Fruit fly (Drosophila melanogaster): ENCODE data around the gene wor.

Gene wor

DNA sequence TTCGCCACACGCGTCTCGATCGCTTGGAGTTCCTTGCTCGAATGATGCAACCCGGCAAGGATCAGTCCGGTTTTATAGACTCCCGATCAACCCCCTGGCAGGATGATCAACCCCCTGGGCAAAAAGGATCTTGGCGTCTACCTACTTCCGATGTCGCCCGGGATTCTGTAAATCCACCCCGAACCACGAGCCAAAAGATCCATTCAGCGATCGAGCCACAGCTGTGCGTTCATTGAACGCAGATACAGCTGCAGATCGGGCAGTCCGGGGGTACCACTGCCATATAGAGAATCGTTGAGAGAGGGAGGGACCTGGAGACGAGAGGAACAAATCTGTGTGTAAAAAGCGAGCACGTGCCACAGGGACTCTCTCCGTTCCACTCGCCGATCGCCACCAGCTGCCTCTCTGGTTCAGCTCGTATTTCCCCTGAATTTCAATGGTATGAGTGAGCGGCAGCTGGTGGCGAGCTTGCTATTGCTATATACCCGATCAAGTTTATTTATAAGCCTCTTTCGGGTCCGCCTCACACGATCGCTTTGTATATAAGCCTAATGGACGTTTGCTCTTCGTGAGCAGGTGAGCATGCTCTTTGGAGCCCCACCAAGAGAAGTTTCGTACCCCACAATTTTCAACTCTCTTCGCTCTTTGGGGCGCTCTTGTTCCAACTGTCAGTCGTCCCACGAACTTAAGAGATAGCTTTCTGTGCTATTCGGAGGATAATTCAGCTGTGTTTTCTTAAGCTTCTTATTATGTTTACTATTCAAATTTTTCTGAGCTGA, at the start of gene wor:
Gene wor (minus strand): TSS at position 51 of the 779 bp plus-strand sequence.
- TF ChIP-seq psq (optimal IDR thresholded peaks at IDR 0.05) (no peak), EcR (GFP tag; optimal IDR thresholded peaks at IDR 0.05) (peak in 1 of 2 experiments; percentile 51)

DNA sequence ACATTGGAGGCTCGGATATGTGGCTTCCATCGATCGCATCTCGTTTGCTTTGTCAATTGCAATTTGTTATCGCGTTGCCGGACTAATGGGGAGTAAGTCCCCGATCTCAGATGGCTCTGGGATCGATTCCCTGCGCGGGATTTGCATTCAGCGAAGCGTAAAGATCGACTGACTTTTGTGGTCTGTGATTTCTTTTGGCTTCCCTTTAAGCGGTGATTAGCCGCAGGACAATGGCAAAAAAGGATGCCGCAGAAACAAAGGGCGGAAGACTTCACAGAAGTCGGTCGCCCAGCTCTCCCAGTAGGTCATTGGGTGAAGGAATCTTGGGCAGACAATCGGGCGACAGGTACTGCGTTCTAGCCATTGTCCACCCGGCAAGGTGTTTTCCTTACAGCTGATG, 49.5 kb upstream of the wor start:
- TF ChIP-seq EcR (GFP tag; optimal IDR thresholded peaks at IDR 0.05) (no peak), pan (optimal IDR thresholded peaks at IDR 0.05) (no peak), CG8478 (optimal IDR thresholded peaks at IDR 0.05) (no peak), Dll (optimal IDR thresholded peaks at IDR 0.05) (no peak), psq (optimal IDR thresholded peaks at IDR 0.05) (no peak), usp (GFP tag; optimal IDR thresholded peaks at IDR 0.05) (no peak)

DNA sequence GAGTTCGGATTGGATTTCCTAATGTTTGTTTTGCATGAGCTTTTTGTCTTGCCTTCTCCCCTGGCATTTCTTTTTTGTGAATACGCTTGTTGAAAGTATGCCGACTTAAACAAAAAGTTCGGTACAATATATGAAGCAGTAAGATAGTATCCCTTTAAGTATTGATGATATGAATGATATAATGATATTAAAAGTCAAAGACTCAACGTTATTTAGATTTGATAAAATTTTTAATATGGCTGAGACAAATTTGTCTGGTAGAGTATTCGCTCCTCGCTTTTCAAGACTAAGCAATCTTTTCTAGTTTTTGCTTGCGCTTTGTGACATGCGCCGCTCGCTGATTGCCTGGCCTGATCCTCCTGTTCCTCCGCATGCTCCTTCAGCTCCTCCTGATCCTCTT, 49.0 kb upstream of the wor start:
- TF ChIP-seq pan (optimal IDR thresholded peaks at IDR 0.05) (no peak), CG8478 (optimal IDR thresholded peaks at IDR 0.05) (no peak), EcR (GFP tag; optimal IDR thresholded peaks at IDR 0.05) (no peak), psq (optimal IDR thresholded peaks at IDR 0.05) (no peak), Dll (optimal IDR thresholded peaks at IDR 0.05) (no peak), usp (GFP tag; optimal IDR thresholded peaks at IDR 0.05) (no peak)

DNA sequence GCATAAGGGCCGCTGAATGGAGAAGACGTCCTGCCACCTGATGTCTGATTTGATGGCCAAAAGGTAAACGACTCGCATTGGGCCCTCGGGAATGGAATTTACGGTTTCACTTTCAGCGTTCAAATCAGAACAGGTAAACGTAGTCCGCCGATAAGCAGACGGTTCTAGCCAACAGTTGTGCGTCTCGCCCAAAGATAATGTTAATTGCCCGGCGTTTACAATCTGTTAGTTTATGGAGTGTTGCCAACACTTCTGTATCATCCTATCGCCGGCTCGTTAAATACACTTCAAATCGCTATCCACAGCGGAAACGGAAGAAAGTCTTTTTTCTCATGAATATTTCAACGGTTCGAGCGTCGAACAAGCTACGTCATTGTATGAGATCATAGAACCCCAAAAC, 46.2 kb upstream of the wor start:
- no peak for TF ChIP-seq CG8478 (optimal IDR thresholded peaks at IDR 0.05)
- no peak for TF ChIP-seq psq (optimal IDR thresholded peaks at IDR 0.05)
- TF ChIP-seq usp (GFP tag; optimal IDR thresholded peaks at IDR 0.05): no peak
- TF ChIP-seq EcR (GFP tag; optimal IDR thresholded peaks at IDR 0.05): no peak
- TF ChIP-seq pan (optimal IDR thresholded peaks at IDR 0.05): no peak
- no peak for TF ChIP-seq Dll (optimal IDR thresholded peaks at IDR 0.05)

DNA sequence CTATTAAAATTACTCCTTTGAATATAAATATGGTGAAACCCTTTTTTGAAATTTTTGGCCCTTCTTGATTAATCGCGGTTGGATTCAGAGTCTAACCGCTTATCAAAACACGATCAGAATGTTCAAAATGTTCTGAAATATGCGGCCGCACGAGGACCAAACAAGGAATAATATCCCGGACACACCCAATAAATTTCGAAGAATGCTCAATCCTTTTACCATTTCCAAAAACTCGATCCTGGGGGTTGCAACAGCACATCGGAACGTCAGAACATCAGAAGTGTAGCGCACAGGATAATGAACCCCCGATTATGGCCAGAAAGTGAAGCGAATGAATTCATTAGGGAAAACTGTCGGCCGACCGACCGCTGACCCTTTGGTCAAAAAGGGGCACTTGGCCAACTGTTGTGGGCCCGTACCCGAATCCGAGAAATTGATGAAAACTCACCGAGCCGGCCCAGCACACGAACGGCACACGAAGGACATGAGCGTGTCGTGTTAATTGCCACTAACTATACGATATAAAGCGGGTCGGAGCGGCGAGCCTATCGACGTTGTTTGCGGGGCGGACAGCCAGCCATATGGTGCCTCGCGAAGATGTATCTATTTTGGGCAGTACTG, 45.2 kb upstream of the wor start:
- TF ChIP-seq Dll (optimal IDR thresholded peaks at IDR 0.05) (no peak), EcR (GFP tag; optimal IDR thresholded peaks at IDR 0.05) (no peak), psq (optimal IDR thresholded peaks at IDR 0.05) (no peak), usp (GFP tag; optimal IDR thresholded peaks at IDR 0.05) (no peak), CG8478 (optimal IDR thresholded peaks at IDR 0.05) (no peak), pan (optimal IDR thresholded peaks at IDR 0.05) (no peak)

DNA sequence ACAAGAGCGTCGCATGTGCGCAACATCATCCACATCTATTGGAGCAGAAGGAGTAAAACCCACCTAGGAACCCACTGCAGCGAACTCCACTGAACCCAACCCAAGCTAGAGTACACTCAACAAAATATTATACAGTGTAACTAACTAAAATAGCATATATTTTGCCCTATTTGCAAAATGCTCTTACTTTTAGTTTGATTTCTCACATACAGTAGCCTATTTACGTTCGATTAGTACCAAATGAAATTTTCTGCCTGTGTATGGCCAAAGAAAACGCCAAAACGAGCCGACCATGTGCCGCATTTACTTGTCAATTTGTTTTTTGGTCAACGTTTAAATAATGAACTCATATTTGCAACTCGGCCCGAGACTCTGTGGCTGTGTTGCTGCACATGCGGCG, 43.4 kb upstream of the wor start:
- no peak for TF ChIP-seq Dll (optimal IDR thresholded peaks at IDR 0.05)
- no peak for TF ChIP-seq CG8478 (optimal IDR thresholded peaks at IDR 0.05)
- TF ChIP-seq psq (optimal IDR thresholded peaks at IDR 0.05): no peak
- no peak for TF ChIP-seq usp (GFP tag; optimal IDR thresholded peaks at IDR 0.05)
- TF ChIP-seq pan (optimal IDR thresholded peaks at IDR 0.05): no peak
- TF ChIP-seq EcR (GFP tag; optimal IDR thresholded peaks at IDR 0.05): no peak

DNA sequence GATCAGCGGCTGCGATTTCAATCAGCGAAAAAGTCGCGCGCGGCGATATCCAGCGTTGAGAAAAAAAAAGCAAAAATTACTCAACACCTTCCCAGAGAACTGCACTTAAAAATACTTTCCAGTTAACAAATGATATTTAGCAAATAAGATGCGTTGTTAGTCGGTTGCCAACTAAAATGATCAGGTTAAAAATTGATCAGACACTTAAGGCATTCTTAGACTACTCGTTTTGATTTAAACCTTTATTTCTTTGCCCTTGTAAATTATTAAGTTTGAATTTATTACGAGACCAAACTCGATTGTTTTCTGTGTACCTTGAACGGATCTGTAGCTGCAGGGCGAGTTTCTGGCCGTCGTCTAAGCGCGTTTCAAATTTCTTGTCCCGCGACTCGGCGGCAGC, 40.6 kb upstream of the wor start:
- TF ChIP-seq pan (optimal IDR thresholded peaks at IDR 0.05): no peak
- no peak for TF ChIP-seq CG8478 (optimal IDR thresholded peaks at IDR 0.05)
- TF ChIP-seq usp (GFP tag; optimal IDR thresholded peaks at IDR 0.05): no peak
- no peak for TF ChIP-seq psq (optimal IDR thresholded peaks at IDR 0.05)
- no peak for TF ChIP-seq Dll (optimal IDR thresholded peaks at IDR 0.05)
- TF ChIP-seq EcR (GFP tag; optimal IDR thresholded peaks at IDR 0.05): no peak

DNA sequence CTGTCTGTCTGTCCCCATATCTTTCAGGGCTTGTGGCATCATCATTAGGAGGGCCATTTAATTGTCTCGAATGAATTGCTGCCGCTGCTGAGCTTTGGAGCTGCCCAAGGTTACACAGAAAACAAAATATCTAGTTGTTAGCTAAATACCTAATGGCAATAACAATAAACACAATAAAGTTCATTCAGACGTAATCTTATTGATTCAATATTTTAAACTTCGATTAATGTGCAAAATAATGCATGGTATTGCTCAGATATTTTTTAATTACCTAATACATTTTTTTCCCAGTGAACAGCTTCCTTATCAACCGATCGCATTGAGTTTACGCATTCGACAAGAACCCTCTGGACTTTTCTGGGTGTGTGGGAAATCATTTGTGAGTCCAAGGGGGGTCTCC, 39.7 kb upstream of the wor start:
- TF ChIP-seq CG8478 (optimal IDR thresholded peaks at IDR 0.05) (no peak), usp (GFP tag; optimal IDR thresholded peaks at IDR 0.05) (no peak), psq (optimal IDR thresholded peaks at IDR 0.05) (no peak), pan (optimal IDR thresholded peaks at IDR 0.05) (no peak), EcR (GFP tag; optimal IDR thresholded peaks at IDR 0.05) (no peak), Dll (optimal IDR thresholded peaks at IDR 0.05) (no peak)

DNA sequence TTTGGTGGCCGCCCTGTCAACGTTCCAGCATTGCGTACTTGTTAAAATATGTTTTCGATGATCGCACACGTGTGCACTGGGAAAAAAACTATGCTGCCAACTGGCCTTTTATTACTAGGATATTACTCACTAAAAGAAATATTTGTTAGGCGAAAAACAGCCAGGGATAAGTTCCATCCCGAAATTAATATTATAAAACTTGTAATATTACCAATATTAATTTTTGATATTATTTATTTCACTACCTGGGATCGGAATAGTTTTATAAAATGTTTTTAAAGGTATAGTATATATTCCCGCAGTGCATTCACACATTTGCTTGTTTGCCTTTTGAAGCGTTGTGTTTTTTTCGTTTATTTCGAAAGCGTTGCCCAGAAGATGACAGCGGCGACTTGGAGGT, 38.1 kb upstream of the wor start:
- TF ChIP-seq CG8478 (optimal IDR thresholded peaks at IDR 0.05) (no peak), usp (GFP tag; optimal IDR thresholded peaks at IDR 0.05) (no peak), EcR (GFP tag; optimal IDR thresholded peaks at IDR 0.05) (no peak), pan (optimal IDR thresholded peaks at IDR 0.05) (no peak), Dll (optimal IDR thresholded peaks at IDR 0.05) (no peak), psq (optimal IDR thresholded peaks at IDR 0.05) (no peak)

DNA sequence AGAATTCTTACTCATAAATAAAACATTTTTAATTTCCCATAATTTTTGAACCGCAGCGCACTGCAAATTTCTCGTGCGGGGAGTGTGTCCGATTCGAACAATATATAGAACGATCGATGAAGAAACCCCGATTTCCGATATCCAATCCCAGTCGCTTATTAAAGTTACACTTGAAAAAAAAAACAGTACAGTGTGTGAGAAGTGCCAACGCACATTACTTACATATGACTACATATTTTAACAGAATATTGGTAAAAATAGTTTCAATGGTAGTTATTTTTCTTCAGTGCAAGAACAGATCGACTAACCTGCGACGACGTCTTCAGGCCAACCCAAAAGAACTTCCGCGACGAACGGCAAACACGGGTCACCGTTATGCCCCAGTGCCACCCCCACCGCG, 37.6 kb upstream of the wor start:
- no peak for TF ChIP-seq Dll (optimal IDR thresholded peaks at IDR 0.05)
- no peak for TF ChIP-seq EcR (GFP tag; optimal IDR thresholded peaks at IDR 0.05)
- TF ChIP-seq pan (optimal IDR thresholded peaks at IDR 0.05): no peak
- no peak for TF ChIP-seq psq (optimal IDR thresholded peaks at IDR 0.05)
- TF ChIP-seq usp (GFP tag; optimal IDR thresholded peaks at IDR 0.05): no peak
- no peak for TF ChIP-seq CG8478 (optimal IDR thresholded peaks at IDR 0.05)

DNA sequence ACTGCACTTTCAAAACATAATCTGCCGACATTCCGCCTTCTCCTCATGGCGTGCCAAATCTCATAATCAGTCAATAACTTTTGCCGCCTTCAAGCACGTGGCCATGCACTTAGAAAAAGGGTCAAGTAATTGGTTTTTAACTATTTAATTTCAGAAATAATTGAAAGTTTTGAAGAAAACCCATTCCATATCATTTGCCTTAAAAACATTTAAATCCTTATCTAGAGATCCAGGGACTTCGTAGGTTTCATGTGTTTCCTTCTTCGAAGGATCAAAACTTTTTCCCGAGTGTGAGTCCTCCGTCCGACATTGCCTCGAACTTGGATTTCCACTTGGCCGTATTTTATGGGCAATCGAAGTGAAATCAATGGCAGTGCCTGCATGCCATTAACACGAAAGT, 33.5 kb upstream of the wor start:
- no peak for TF ChIP-seq pan (optimal IDR thresholded peaks at IDR 0.05)
- no peak for TF ChIP-seq EcR (GFP tag; optimal IDR thresholded peaks at IDR 0.05)
- TF ChIP-seq usp (GFP tag; optimal IDR thresholded peaks at IDR 0.05): no peak
- TF ChIP-seq psq (optimal IDR thresholded peaks at IDR 0.05): no peak
- TF ChIP-seq Dll (optimal IDR thresholded peaks at IDR 0.05): no peak
- no peak for TF ChIP-seq CG8478 (optimal IDR thresholded peaks at IDR 0.05)

DNA sequence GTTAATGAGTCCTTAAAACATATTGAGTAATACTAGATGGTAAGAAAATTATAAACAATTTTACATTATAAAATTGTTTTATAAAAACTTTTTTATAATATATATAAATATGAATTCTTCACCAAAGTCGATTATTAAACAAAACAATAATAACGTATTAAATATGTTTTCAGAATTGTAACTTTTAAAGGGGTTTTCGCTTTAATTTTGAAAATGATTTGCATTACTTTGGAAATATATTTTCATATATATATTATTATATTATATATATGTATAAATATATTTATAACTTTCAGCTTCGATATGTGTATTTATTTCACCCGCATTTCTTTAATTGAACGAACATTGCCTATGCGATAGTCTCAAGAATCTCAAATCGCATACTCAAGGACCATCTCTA, 32.7 kb upstream of the wor start:
- TF ChIP-seq EcR (GFP tag; optimal IDR thresholded peaks at IDR 0.05): no peak
- TF ChIP-seq Dll (optimal IDR thresholded peaks at IDR 0.05): no peak
- TF ChIP-seq CG8478 (optimal IDR thresholded peaks at IDR 0.05): no peak
- no peak for TF ChIP-seq pan (optimal IDR thresholded peaks at IDR 0.05)
- TF ChIP-seq usp (GFP tag; optimal IDR thresholded peaks at IDR 0.05): no peak
- no peak for TF ChIP-seq psq (optimal IDR thresholded peaks at IDR 0.05)
